Worm (Caenorhabditis elegans): ENCODE measurements around the gene F28B1.9.

The F28B1.9 gene

DNA sequence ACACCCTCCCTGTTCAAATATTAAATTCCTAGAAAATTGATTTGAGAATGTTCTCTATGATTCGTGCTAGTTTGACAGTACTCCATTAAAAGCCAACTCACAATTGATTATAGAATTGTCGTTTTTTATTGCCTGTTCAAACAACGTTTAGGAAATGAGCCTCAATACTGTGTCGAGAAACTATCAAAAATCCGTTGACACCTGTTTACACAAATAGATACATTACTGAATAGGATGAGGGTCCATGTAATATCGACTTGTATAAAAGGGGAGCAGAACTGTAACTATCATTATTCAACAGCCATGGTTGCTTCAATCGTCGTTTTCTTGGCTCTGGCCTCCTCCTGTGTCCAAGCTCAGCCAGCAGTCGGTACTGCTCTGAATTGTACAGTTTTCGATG, 39.1 kb downstream of the F28B1.9 start, which contains the start of gene ZK218.5:
ZK218.5 (plus strand) TSS at position 301 of the 400 bp plus-strand sequence.
- TF ChIP-seq lin-14 (GFP tag; optimal IDR thresholded peaks at IDR 0.05) (no peak), fkh-4 (tag; optimal IDR thresholded peaks at IDR 0.05; ENCODE audit: borderline replicate concordance) (no peak)

DNA sequence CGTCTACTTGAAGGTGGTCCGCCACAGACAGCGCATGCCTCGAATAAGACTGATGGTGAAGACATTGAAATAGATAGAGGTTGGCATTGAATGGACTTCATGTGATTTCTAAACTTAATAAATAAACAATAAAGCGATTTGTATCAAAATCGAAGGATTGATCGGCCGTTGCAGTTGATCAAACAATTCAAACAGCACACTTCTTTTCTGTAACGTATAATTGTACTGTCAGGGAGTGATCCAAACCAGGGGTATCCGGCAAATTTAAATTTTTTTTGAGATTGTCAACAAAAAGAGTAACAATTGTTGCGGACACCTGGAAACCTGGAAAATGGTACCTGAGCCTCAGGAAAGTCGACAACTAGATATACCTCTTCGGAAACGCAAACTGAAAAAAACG, 42.8 kb downstream of the F28B1.9 start, which contains the start of gene nhr-248:
nhr-248 (minus strand) TSS at position 101 of the 400 bp plus-strand sequence.
- no peak for TF ChIP-seq irx-1 (tag; optimal IDR thresholded peaks at IDR 0.05)
- no peak for TF ChIP-seq efl-1 (optimal IDR thresholded peaks at IDR 0.05)
- peak in 1 of 2 experiments; percentile 66 for TF ChIP-seq efl-1 (GFP tag; optimal IDR thresholded peaks at IDR 0.05 in 1 of 2)
- no peak for TF ChIP-seq C16A3.4 (tag; optimal IDR thresholded peaks at IDR 0.05)
- no peak for TF ChIP-seq fkh-8 (tag; optimal IDR thresholded peaks at IDR 0.05)

DNA sequence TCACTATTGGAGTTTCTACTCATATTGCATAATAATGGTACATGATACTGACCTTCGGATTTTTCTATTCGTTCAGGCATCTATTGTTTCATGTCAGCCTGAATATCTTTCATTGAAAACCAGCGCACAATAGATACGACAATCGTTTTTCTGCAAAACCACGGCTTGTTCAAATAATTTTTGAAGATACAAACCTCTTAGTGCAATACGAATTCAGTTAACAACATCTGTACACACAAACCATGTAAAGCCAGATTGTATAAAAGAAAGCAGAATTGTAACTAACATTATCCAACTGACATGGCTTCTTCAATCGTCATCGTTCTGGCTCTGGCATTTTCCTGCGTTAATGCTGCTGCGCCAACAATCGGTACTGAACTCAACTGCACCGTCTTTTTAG, 43.8 kb downstream of the F28B1.9 start, which contains the start of gene ZK218.7:
ZK218.7 (plus strand) TSS at position 301 of the 400 bp plus-strand sequence.
- no peak for TF ChIP-seq swsn-7 (tag; optimal IDR thresholded peaks at IDR 0.05)
- no peak for TF ChIP-seq efl-1 (optimal IDR thresholded peaks at IDR 0.05)
- TF ChIP-seq efl-1 (GFP tag; optimal IDR thresholded peaks at IDR 0.05 in 1 of 2): peak in 1 of 2 experiments; percentile 28
- TF ChIP-seq vab-15 (tag; optimal IDR thresholded peaks at IDR 0.05): no peak

ce11 chrV:17108310-17108709, 46.6 kb downstream of the F28B1.9 start, which contains the start of gene ZK218.11:
Gene ZK218.11, minus strand, starts transcription at chrV:17108410.
- TF ChIP-seq mef-2 (tag; optimal IDR thresholded peaks at IDR 0.05) (no peak), lin-14 (GFP tag; optimal IDR thresholded peaks at IDR 0.05) (no peak)
